Worm (Caenorhabditis elegans) whole organism, mixed stage, embryonic: Measurements from ENCODE around the gene W01B6.3.

Experiments
- ceh-43 ChIP-seq: fragments of 200-800 bp; sonication (Bioruptor generic); optimal IDR thresholded peaks from 2 replicates; lab custom pipeline; 2018; ENCODE audit warnings: mild to moderate bottlenecking, missing genetic modification characterization, moderate library complexity, missing compliant biosample characterization
- ces-1 ChIP-seq: fragments of 150-350 bp; optimal IDR thresholded peaks from 2 replicates; lab custom pipeline; 2014; ENCODE audit warnings: missing biosample characterization, missing genetic modification reagents, missing genetic modification characterization
- elt-1 ChIP-seq: sonication (generic microtip); optimal IDR thresholded peaks from 2 replicates; lab custom pipeline; 2017; ENCODE audit warnings: missing genetic modification characterization, mild to moderate bottlenecking, missing compliant biosample characterization, antibody characterized with exemption, moderate library complexity, borderline replicate concordance; ENCODE audit not compliant: insufficient read depth
- hlh-1 ChIP-seq: fragments of 150-350 bp; optimal IDR thresholded peaks from 2 replicates; lab custom pipeline; 2014; ENCODE audit warnings: missing biosample characterization, missing genetic modification reagents, missing genetic modification characterization
- snpc-4 ChIP-seq: fragments of 150-350 bp; optimal IDR thresholded peaks from 2 replicates; lab custom pipeline; 2014; ENCODE audit warnings: missing biosample characterization, missing genetic modification characterization
- unc-39 ChIP-seq: fragments of 150-350 bp; optimal IDR thresholded peaks from 2 replicates; lab custom pipeline; 2014; ENCODE audit warnings: missing biosample characterization, missing genetic modification characterization

DNA sequence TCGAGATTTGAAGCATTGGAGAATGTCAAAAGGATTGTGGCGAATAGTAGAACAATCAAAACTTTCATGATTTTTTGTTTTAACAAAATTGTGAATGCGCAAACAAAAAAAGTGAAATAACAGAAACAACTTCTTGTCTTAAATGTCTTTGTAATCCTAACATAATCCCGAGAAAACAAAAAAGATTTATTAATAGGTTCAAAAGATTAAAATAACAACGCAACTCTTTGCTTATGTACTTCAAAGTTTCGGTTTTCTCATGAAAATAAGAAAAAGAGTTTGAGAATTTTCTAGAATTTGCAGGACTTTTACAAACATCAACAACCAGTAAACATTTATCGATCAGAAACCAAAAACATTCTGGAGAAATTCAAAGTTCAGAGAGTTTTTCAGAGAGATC lies 17.4 kb upstream of the W01B6.3 start, which contains the start of gene ttr-39:
- TF ChIP-seq ces-1 (no peak), hlh-1 (tag; lab: Kevin White, UChicago) (no peak), snpc-4 (tag; lab: Kevin White, UChicago) (no peak), elt-1 (tag; lab: Kevin White, UChicago) (no peak), unc-39 (tag; lab: Kevin White, UChicago) (no peak), ceh-43 (GFP tag; lab: Kevin White, UChicago) (no peak)
